Worm (Caenorhabditis elegans) whole organism, L3 larva: ENCODE measurements around the gene srx-44.

Experiments used
- ama-1 ChIP-seq: fragments of 150-350 bp; optimal IDR thresholded peaks from 2 replicates; lab custom pipeline; 2018
- fkh-10 ChIP-seq: sonication (generic microtip); optimal IDR thresholded peaks from 2 replicates; lab custom pipeline; 2017; ENCODE audit warnings: missing biosample characterization, missing genetic modification reagents, missing genetic modification characterization
- mdl-1 ChIP-seq: fragments of 150-350 bp; optimal IDR thresholded peaks from 2 replicates; lab custom pipeline; 2014; ENCODE audit warnings: missing biosample characterization, missing genetic modification characterization
- nhr-12 ChIP-seq: fragments of 150-350 bp; optimal IDR thresholded peaks from 2 replicates; lab custom pipeline; 2014; ENCODE audit warnings: missing biosample characterization, missing genetic modification characterization

- TF ChIP-seq mdl-1 (tag; lab: Kevin White, UChicago) (no peak), fkh-10 (GFP tag; lab: Kevin White, UChicago) (no peak), ama-1 (lab: Kevin White, UChicago) (no peak), nhr-12 (tag; lab: Kevin White, UChicago) (no peak)
Measured at ce11 chrV:16062788-16063187, 42.6 kb downstream of the srx-44 start, which contains the start of gene F14H3.14.
